Worm (Caenorhabditis elegans): Measurements from ENCODE around the gene twk-9.

The twk-9 gene

ce11 chrIV:9709205-9709604 is 16.2 kb downstream of the twk-9 start, which contains the start of gene ant-1.3:
ant-1.3 (minus strand) TSS chrIV:9709305.
- TF ChIP-seq ztf-11 (tag; optimal IDR thresholded peaks at IDR 0.05) (no peak), nhr-6 (tag; optimal IDR thresholded peaks at IDR 0.05) (no peak), saeg-2 (GFP tag; IDR thresholded peaks at IDR 0.05) (no peak), spr-1 (tag; optimal IDR thresholded peaks at IDR 0.05) (no peak), lin-1 (GFP tag; IDR thresholded peaks at IDR 0.05) (no peak), pha-4 (GFP tag; IDR thresholded peaks at IDR 0.05) (no peak), pha-4 (tag; optimal IDR thresholded peaks at IDR 0.05) (no peak), lin-29 (GFP tag; IDR thresholded peaks at IDR 0.05) (no peak), Y105C5A.15 (GFP tag; IDR thresholded peaks at IDR 0.05) (no peak), zfp-3 (GFP tag; conservative IDR thresholded peaks at IDR 0.05) (no peak), dmd-9 (GFP tag; IDR thresholded peaks at IDR 0.05) (no peak), tra-1 (GFP tag; IDR thresholded peaks at IDR 0.05) (no peak), nhr-48 (tag; optimal IDR thresholded peaks at IDR 0.05) (no peak), aha-1 (tag) (no peak), dve-1 (tag; optimal IDR thresholded peaks at IDR 0.05; ENCODE audit: insufficient read depth) (no peak), ama-1 (optimal IDR thresholded peaks at IDR 0.05) (no peak), skn-1 (tag; optimal IDR thresholded peaks at IDR 0.05) (no peak), ceh-28 (tag; optimal IDR thresholded peaks at IDR 0.05) (no peak)

DNA sequence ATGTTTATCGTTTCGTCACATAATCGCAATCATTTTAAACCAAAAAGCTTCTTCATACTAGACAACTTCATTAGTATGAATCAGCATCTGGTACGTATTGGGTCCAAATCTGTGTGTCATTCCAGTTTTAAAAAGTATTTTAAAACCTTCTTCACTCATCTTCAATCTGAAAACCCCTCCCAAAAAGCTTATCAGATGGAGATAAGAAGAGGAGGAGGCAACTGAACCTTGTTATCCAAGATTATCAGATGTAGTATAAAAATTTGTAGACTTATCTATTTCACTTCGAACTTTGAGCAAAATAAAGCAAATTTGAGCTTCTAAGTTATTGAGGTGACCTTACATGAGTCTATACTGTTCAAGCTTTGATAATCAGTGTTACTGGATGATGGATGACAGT is 16.9 kb downstream of the twk-9 start, which contains the start of gene nhr-38:
nhr-38 (plus strand) TSS at position 301 of the 400 bp plus-strand sequence.
- TF ChIP-seq zag-1 (tag; optimal IDR thresholded peaks at IDR 0.05): no peak
- TF ChIP-seq unc-62 (GFP tag; optimal IDR thresholded peaks at IDR 0.05 in 1 of 2): peak in 1 of 2 experiments; percentile 41
- no peak for TF ChIP-seq unc-62 (tag; optimal IDR thresholded peaks at IDR 0.05)

DNA sequence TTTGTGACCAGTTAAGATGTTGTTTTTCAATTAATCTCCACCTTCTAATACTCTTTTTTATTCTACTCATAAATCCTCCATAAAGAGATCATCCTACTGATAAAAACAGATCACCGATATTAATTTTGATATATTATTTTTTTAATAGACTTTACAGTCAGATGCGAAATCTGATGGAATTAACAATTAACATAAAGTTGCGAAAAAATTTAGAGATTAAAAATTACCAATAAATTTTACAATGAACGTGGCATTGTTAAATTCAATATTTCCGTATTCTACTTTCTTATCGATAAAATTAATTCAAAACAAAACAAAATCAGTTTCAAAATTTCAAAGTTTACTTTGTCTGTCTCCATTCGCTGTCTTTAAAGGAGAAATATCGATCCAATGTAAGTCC is 19.8 kb downstream of the twk-9 start, which contains the start of gene K01H12.4:
K01H12.4 (plus strand) TSS at position 301 of the 400 bp plus-strand sequence.
- TF ChIP-seq aha-1 (tag): peak; percentile 28
- TF ChIP-seq php-3 (GFP tag; IDR thresholded peaks at IDR 0.05): no peak
- TF ChIP-seq unc-62 (GFP tag; optimal IDR thresholded peaks at IDR 0.05 in 1 of 2): no peak
- no peak for TF ChIP-seq unc-62 (tag; optimal IDR thresholded peaks at IDR 0.05)
- TF ChIP-seq ZK546.5 (tag; optimal IDR thresholded peaks at IDR 0.05): no peak
- TF ChIP-seq vab-7 (GFP tag; IDR thresholded peaks at IDR 0.05): no peak
- no peak for TF ChIP-seq cey-2 (tag; optimal IDR thresholded peaks at IDR 0.05; ENCODE audit: borderline replicate concordance, insufficient read depth)
- no peak for TF ChIP-seq lin-15B (tag; optimal IDR thresholded peaks at IDR 0.05)
- TF ChIP-seq ceh-62 (tag; optimal IDR thresholded peaks at IDR 0.05): no peak
- TF ChIP-seq mxl-3 (GFP tag; optimal IDR thresholded peaks at IDR 0.05): no peak

DNA sequence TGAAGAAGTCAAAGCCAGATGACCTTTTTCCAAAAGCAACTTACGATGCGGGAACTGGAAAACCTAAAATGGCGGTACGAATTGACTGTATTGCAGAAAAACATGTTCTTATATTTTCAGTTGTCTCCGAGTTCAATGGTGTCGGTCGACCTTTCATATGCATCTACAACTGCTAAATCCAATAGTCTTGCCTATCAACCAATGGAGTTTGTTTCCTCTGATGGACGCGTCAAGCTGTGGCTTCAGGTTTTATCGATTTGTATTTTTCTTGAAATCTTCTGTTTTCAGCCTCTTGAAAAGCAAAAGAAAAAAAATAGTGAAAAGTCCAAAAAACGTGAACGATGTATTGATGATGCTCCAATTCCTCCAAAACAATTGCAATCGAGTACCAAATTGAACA is 21.3 kb downstream of the twk-9 start:
- TF ChIP-seq nhr-237 (tag; optimal IDR thresholded peaks at IDR 0.05) (no peak), unc-62 (GFP tag; optimal IDR thresholded peaks at IDR 0.05 in 1 of 2) (peak in 1 of 2 experiments; percentile 94), unc-62 (tag; optimal IDR thresholded peaks at IDR 0.05) (no peak)

DNA sequence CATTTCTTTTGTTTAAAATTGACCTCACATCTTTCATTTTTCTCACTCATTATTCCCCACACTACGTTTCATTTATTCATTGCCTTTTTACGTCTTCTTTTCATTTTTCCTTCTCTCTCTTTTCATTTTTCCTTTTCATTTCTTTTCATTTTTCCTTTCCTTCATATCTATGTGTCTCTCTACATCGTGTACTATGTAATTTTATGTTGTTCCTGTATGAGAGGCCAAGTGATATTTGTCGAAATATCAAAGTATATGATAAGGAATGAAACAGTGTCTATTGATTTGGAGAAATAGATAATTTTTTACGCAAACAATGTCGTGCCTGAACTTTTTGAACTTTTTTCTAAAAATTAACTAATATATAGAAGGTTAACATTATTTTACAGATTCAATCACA is 23.5 kb downstream of the twk-9 start:
- peak; percentile 27 for TF ChIP-seq hlh-30 (tag; optimal IDR thresholded peaks at IDR 0.05; ENCODE audit: insufficient read depth)
- no peak for TF ChIP-seq lin-39 (tag; optimal IDR thresholded peaks at IDR 0.05)
- TF ChIP-seq ama-1 (optimal IDR thresholded peaks at IDR 0.05): no peak
- peak; percentile 37 for TF ChIP-seq T20F7.1 (GFP tag; optimal IDR thresholded peaks at IDR 0.05)
- peak; percentile 84 for TF ChIP-seq dve-1 (tag; optimal IDR thresholded peaks at IDR 0.05; ENCODE audit: insufficient read depth)
- peak; percentile 72 for TF ChIP-seq ztf-7 (tag; optimal IDR thresholded peaks at IDR 0.05)
- peak; percentile 74 for TF ChIP-seq nhr-77 (tag; optimal IDR thresholded peaks at IDR 0.05)
- TF ChIP-seq hif-1 (tag; optimal IDR thresholded peaks at IDR 0.05): no peak
- peak; percentile 81 for TF ChIP-seq pqm-1 (tag; optimal IDR thresholded peaks at IDR 0.05)
- peak in 1 of 2 experiments; percentile 53 for TF ChIP-seq lsy-2 (tag; optimal IDR thresholded peaks at IDR 0.05)
- TF ChIP-seq ceh-44 (GFP tag; IDR thresholded peaks at IDR 0.05): no peak
- TF ChIP-seq daf-8 (GFP tag; IDR thresholded peaks at IDR 0.05): no peak
- TF ChIP-seq dmd-6 (GFP tag; IDR thresholded peaks at IDR 0.05): peak; percentile 80
- TF ChIP-seq daf-16 (GFP tag; optimal IDR thresholded peaks at IDR 0.05): no peak
- peak; percentile 52 for TF ChIP-seq daf-16 (tag; optimal IDR thresholded peaks at IDR 0.05)
- TF ChIP-seq nhr-10 (tag; optimal IDR thresholded peaks at IDR 0.05): peak; percentile 40
- peak; percentile 90 for TF ChIP-seq nhr-28 (tag; optimal IDR thresholded peaks at IDR 0.05)
- peak; percentile 63 for TF ChIP-seq nhr-6 (tag; optimal IDR thresholded peaks at IDR 0.05)
- TF ChIP-seq F10B5.3 (tag; optimal IDR thresholded peaks at IDR 0.05): no peak

Measured in whole organism, L4 larva.